Fruit fly (Drosophila melanogaster) S2 (cell line): Measurements from ENCODE around the gene CG10513.

Experiments used
- CG8478 ChIP-seq: fragments of >200 bp; optimal IDR thresholded peaks from 2 replicates; lab custom pipeline; 2018
- CTCF ChIP-seq, 2 experiments: fragments of >200 bp; optimal IDR thresholded peaks; 2 replicates each; lab custom pipeline; 2018

CG10513 gene

dm6 chr3R:25302239-25302638 is 25.2 kb upstream of the CG10513 start, which contains the start of gene CG31370:
Gene CG31370, plus strand, starts transcription at chr3R:25302464.
- TF ChIP-seq CG8478 (lab: Kevin White, UChicago) (no peak), CTCF (optimal IDR thresholded peaks at IDR 0.05; lab: Kevin White, UChicago) (no peak)

DNA sequence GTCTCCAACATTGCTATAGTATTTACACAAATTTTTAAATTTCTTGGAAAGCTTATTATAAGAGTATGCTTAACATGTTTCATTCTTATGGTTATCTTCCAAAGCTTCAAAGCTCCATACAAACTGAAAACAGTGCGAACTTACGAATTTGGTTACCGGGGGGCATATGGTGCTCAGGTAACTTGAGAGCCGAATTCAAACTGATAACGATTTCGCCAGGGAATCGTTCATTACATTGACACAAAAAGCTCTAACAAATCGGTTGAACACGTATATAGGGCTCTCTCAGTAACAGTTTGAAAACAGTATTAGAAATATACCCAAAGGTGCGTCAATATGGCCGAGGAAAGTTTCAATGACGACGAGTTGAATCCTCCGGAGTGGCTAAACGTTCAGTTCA is 23.6 kb upstream of the CG10513 start, which contains the start of gene CG13659:
Gene CG13659, plus strand, starts transcription at position 317 of the 400 bp plus-strand sequence.
- no peak for TF ChIP-seq CTCF (optimal IDR thresholded peaks at IDR 0.05; lab: Kevin White, UChicago)
- no peak for TF ChIP-seq CG8478 (lab: Kevin White, UChicago)

dm6 chr3R:25299507-25299964 is 22.5 kb upstream of the CG10513 start, which contains the start of gene CG31288:
Gene CG31288, minus strand, starts transcription at chr3R:25299557.
- no peak for TF ChIP-seq CTCF (optimal IDR thresholded peaks at IDR 0.05; lab: Kevin White, UChicago)

- no peak for TF ChIP-seq CG8478 (lab: Kevin White, UChicago)
- no peak for TF ChIP-seq CTCF (optimal IDR thresholded peaks at IDR 0.05; lab: Kevin White, UChicago)
Measured at dm6 chr3R:25297678-25298077, 20.7 kb upstream of the CG10513 start, which contains the start of gene CG31097. Gene CG31097, minus strand, starts transcription at chr3R:25297778.

dm6 chr3R:25295320-25296020 is 18.5 kb upstream of the CG10513 start, which contains the start of gene CG31102:
Gene CG31102, minus strand, starts transcription at chr3R:25295594.
- TF ChIP-seq CTCF (optimal IDR thresholded peaks at IDR 0.05; lab: Kevin White, UChicago): no peak
- no peak for TF ChIP-seq CG8478 (lab: Kevin White, UChicago)

- TF ChIP-seq CG8478 (lab: Kevin White, UChicago) (no peak), CTCF (optimal IDR thresholded peaks at IDR 0.05; lab: Kevin White, UChicago) (no peak)
Measured at dm6 chr3R:25292864-25293284, 15.9 kb upstream of the CG10513 start, which contains the start of gene CG31098. Gene CG31098, minus strand, starts transcription at chr3R:25292977.

DNA sequence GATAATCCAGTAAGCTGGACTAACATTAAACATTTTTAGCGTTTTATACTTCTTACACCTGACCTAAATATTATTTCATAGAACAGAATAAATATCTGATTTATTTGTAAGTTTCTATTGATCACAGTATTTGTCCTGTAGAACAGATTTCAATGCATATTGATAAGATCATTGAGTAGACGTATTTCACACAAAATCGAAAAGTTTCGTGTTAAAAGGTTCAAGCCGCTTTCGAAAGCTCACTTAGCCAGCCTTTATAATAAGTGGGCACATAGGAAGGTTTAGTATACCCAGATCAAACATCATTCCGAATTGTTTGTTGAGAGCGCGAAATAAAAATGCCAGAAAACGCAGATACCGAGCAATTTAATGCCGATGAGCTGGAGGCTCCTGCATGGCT is 12.6 kb upstream of the CG10513 start, which contains the start of gene CG11893:
Gene CG11893, plus strand, starts transcription at position 301 of the 400 bp plus-strand sequence.
- TF ChIP-seq CTCF (optimal IDR thresholded peaks at IDR 0.05; lab: Kevin White, UChicago) (no peak), CG8478 (lab: Kevin White, UChicago) (no peak)

dm6 chr3R:25287128-25287527 is 10.1 kb upstream of the CG10513 start, which contains the start of gene CG13658:
Gene CG13658, plus strand, starts transcription at chr3R:25287474.
- no peak for TF ChIP-seq CG8478 (lab: Kevin White, UChicago)
- no peak for TF ChIP-seq CTCF (optimal IDR thresholded peaks at IDR 0.05; lab: Kevin White, UChicago)

- TF ChIP-seq CTCF (optimal IDR thresholded peaks at IDR 0.05; lab: Kevin White, UChicago) (no peak), CG8478 (lab: Kevin White, UChicago) (no peak)
Measured at dm6 chr3R:25285173-25285572, 8.2 kb upstream of the CG10513 start, which contains the start of gene CG31104. Gene CG31104, plus strand, starts transcription at chr3R:25285473.

DNA sequence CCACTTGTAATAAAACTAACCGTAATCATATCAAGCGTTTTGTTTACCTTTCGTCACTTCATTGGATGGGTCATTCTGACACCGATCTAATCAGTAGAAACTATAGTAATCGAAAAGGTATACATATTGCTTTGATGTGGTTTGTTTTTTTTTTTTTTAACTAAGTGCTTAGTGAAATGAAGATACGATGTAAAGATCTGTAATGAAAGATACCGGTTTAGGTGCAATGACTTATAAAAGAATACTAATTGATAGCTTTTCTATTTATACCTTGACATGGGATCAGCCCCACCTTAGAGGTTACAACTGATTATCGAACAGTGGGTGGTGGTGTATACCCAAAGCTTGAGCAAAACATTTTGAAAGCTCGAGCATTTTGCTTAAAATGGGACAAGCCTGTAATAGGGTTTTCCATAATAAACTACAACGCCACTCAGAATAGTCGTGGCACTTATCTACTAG is 6.2 kb upstream of the CG10513 start, which contains the start of gene CG31300:
Gene CG31300, plus strand, starts transcription at position 412 of the 462 bp plus-strand sequence.
- no peak for TF ChIP-seq CG8478 (lab: Kevin White, UChicago)
- no peak for TF ChIP-seq CTCF (optimal IDR thresholded peaks at IDR 0.05; lab: Kevin White, UChicago)

dm6 chr3R:25281165-25281564 is 4.2 kb upstream of the CG10513 start, which contains the start of gene CG11892:
Gene CG11892, plus strand, starts transcription at chr3R:25281548.
- TF ChIP-seq CG8478 (lab: Kevin White, UChicago) (no peak), CTCF (optimal IDR thresholded peaks at IDR 0.05; lab: Kevin White, UChicago) (no peak)

- TF ChIP-seq CTCF (optimal IDR thresholded peaks at IDR 0.05; lab: Kevin White, UChicago): no peak
- TF ChIP-seq CG8478 (lab: Kevin White, UChicago): no peak
Measured at dm6 chr3R:25279796-25280350, 2.9 kb upstream of the CG10513 start, which contains the start of gene CG10514. Gene CG10514, minus strand, starts transcription at chr3R:25279846.

DNA sequence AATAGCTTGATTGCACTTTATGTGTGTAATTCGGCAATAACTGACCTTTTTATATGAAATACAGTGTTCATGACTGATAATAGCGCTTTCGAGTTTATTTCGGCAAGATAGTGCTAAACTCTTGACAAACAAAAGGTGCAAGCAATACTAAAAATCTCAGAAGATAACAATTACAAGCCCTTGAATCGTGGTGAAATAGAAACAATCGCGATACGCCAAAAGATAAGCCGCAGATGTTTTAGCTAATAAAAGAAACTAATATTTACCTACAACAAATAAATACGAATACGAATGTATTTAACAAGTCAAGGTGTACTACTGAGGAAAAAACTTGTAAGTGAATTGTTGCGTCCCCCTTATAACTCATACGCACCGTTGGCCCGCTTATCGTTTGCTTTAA is 1.7 kb downstream of the CG10513 start:
- no peak for TF ChIP-seq CTCF (optimal IDR thresholded peaks at IDR 0.05; lab: Kevin White, UChicago)
- no peak for TF ChIP-seq CG8478 (lab: Kevin White, UChicago)

dm6 chr3R:25273537-25273936 is 3.5 kb downstream of the CG10513 start, which contains the start of gene CG11878:
Gene CG11878, plus strand, starts transcription at chr3R:25273837.
- TF ChIP-seq CG8478 (lab: Kevin White, UChicago) (no peak), CTCF (optimal IDR thresholded peaks at IDR 0.05; lab: Kevin White, UChicago) (no peak)
